Worm (Caenorhabditis elegans) whole organism, young adult: ENCODE measurements around the gene grl-3.

Source experiments
- madf-6 ChIP-seq: fragments of 200-800 bp; sonication (Bioruptor generic); IDR thresholded peaks from 2 replicates; pipeline ENCODE4 v1.3.6; 2022; ENCODE audit warnings: missing genetic modification reagents, missing genetic modification characterization, missing compliant biosample characterization
- pha-4 ChIP-seq: fragments of 150-350 bp; sonication (generic microtip); optimal IDR thresholded peaks from 2 replicates; lab custom pipeline; 2014; ENCODE audit warnings: missing biosample characterization, missing genetic modification reagents, missing genetic modification characterization

DNA sequence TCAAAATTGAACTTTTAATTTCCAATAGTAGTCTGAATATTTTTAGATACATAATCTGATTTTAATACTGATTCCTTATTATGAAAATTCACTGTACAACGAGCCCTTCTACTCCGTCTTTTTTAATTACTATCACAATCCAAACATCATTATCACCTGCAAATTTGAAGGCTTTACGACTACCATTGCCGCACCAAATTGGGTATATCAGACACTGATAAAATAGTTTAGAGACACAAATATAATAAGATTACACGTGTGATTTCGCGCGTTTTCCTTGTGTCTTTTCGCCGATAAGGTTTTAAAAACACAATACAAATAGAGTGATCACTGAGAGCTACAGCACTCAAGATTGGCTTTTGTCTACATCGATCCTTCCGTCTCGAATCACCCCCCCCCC, 8.3 kb upstream of the grl-3 start:
- no peak for TF ChIP-seq pha-4 (tag; lab: Kevin White, UChicago)
- no peak for TF ChIP-seq madf-6
